Fruit fly (Drosophila melanogaster): ENCODE data around the gene mRpL11.

Gene mRpL11

dm6 chr3R:14476273-14476672 lies 35.4 kb upstream of the mRpL11 start (continued):
- TF ChIP-seq CG9797 (GFP tag; optimal IDR thresholded peaks at IDR 0.05) (no peak), pum (GFP tag; optimal IDR thresholded peaks at IDR 0.05) (peak; percentile 47), CG30403 (GFP tag; optimal IDR thresholded peaks at IDR 0.05) (peak; percentile 30), CG14965 (GFP tag; optimal IDR thresholded peaks at IDR 0.05; ENCODE audit: borderline replicate concordance) (peak; percentile 32), wdn (GFP tag; IDR thresholded peaks at IDR 0.05) (no peak), CG16779 (GFP tag; IDR thresholded peaks at IDR 0.05) (0 out of 2 replicates have a peak, but pooled peaks have one; percentile 32), ro (GFP tag; IDR thresholded peaks at IDR 0.05) (0 out of 2 replicates have a peak, but pooled peaks have one; percentile 27), Hmr (GFP tag; optimal IDR thresholded peaks at IDR 0.05) (peak; percentile 30), CG10979 (tag; optimal IDR thresholded peaks at IDR 0.05) (peak; percentile 51), onecut (GFP tag; IDR thresholded peaks at IDR 0.05) (peak; percentile 55), CG3995 (GFP tag; optimal IDR thresholded peaks at IDR 0.05) (peak; percentile 19), vvl (GFP tag; IDR thresholded peaks at IDR 0.05) (peak; percentile 85), nmo (GFP tag; optimal IDR thresholded peaks at IDR 0.05) (peak; percentile 58), schlank (tag; optimal IDR thresholded peaks at IDR 0.05) (no peak), Hr3 (GFP tag; optimal IDR thresholded peaks at IDR 0.05) (peak; percentile 43), CG34422 (GFP tag; IDR thresholded peaks at IDR 0.05) (peak; percentile 85), CG18764 (GFP tag; optimal IDR thresholded peaks at IDR 0.05) (peak; percentile 32), fd64A (GFP tag; optimal IDR thresholded peaks at IDR 0.05) (peak; percentile 26), CG2120 (GFP tag; optimal IDR thresholded peaks at IDR 0.05) (peak; percentile 41), bigmax (GFP tag; optimal IDR thresholded peaks at IDR 0.05) (no peak), CG17359 (tag; optimal IDR thresholded peaks at IDR 0.05) (peak; percentile 85), dati (GFP tag; IDR thresholded peaks at IDR 0.05) (no peak), ttk (GFP tag; IDR thresholded peaks at IDR 0.05) (peak; percentile 69), ab (GFP tag; optimal IDR thresholded peaks at IDR 0.05) (no peak), zen (tag; optimal IDR thresholded peaks at IDR 0.05) (no peak), Bteb2 (GFP tag; optimal IDR thresholded peaks at IDR 0.05) (no peak), ken (GFP tag; IDR thresholded peaks at IDR 0.05) (peak; percentile 62; the same call in 2 of the 3 replicates), CG15514 (GFP tag; optimal IDR thresholded peaks at IDR 0.05) (peak; percentile 54), Xrp1 (GFP tag; IDR thresholded peaks at IDR 0.05) (peak; percentile 72; the same call in 1 of the 2 replicates), CG13894 (tag; optimal IDR thresholded peaks at IDR 0.05) (no peak), CG7556 (GFP tag; optimal IDR thresholded peaks at IDR 0.05) (peak; percentile 50), Ets65A (GFP tag) (peak; percentile 93), CG3281 (GFP tag; optimal IDR thresholded peaks at IDR 0.05) (peak; percentile 51), maf-S (GFP tag; optimal IDR thresholded peaks at IDR 0.05) (peak; percentile 41), CG9817 (tag; optimal IDR thresholded peaks at IDR 0.05) (peak; percentile 40), wor (GFP tag; IDR thresholded peaks at IDR 0.05) (0 out of 2 replicates have a peak, but pooled peaks have one; percentile 17), CG15011 (GFP tag; optimal IDR thresholded peaks at IDR 0.05) (peak; percentile 24), unpg (GFP tag; optimal IDR thresholded peaks at IDR 0.05) (peak; percentile 77), Myb (GFP tag; optimal IDR thresholded peaks at IDR 0.05) (peak; percentile 28), CG18619 (GFP tag; optimal IDR thresholded peaks at IDR 0.05) (peak; percentile 39), ranshi (GFP tag; IDR thresholded peaks at IDR 0.05) (peak; percentile 68), dmrt11E (tag; optimal IDR thresholded peaks at IDR 0.05) (no peak), grau (tag; optimal IDR thresholded peaks at IDR 0.05) (peak; percentile 66), Dip3 (GFP tag; optimal IDR thresholded peaks at IDR 0.05) (peak; percentile 38), CG13424 (tag; optimal IDR thresholded peaks at IDR 0.05) (peak; percentile 64), CG2199 (GFP tag; IDR thresholded peaks at IDR 0.05) (peak; percentile 65; the same call in 1 of the 3 replicates), peb (GFP tag; IDR thresholded peaks at IDR 0.05) (peak; percentile 31; the same call in 1 of the 2 replicates), tna (GFP tag; IDR thresholded peaks at IDR 0.05; ENCODE audit: partially characterized antibody) (no peak), CG14050 (GFP tag; IDR thresholded peaks at IDR 0.05) (peak; percentile 63), BEAF-32 (GFP tag; optimal IDR thresholded peaks at IDR 0.05) (no peak), NK7.1 (GFP tag; optimal IDR thresholded peaks at IDR 0.05) (peak; percentile 13)

Data from whole organism, embryonic.